Fruit fly (Drosophila melanogaster) whole organism, embryonic: Measurements from ENCODE around the gene CG33795.

ENCODE experiments used
- Abd-B ChIP-seq: fragments of 200-800 bp; sonication (Bioruptor generic); optimal IDR thresholded peaks from 2 replicates; lab custom pipeline; 2018; ENCODE audit warnings: missing biosample characterization, mild to moderate bottlenecking, missing genetic modification characterization, moderate library complexity
- Atf-2 ChIP-seq: fragments of 200-800 bp; sonication (Bioruptor generic); optimal IDR thresholded peaks from 2 replicates; lab custom pipeline; 2016; ENCODE audit warnings: missing biosample characterization, missing genetic modification characterization
- Atf3 ChIP-seq: fragments of 200-800 bp; sonication (Bioruptor generic); optimal IDR thresholded peaks from 3 replicates; lab custom pipeline; 2016; ENCODE audit warnings: missing biosample characterization, missing genetic modification characterization
- BtbVII ChIP-seq: fragments of 200-800 bp; sonication (Bioruptor generic); optimal IDR thresholded peaks from 3 replicates; lab custom pipeline; 2017; ENCODE audit warnings: missing biosample characterization, mild to moderate bottlenecking, missing genetic modification characterization
- CG10147 ChIP-seq: fragments of 200-800 bp; sonication (Bioruptor generic); optimal IDR thresholded peaks from 2 replicates; lab custom pipeline; 2019; ENCODE audit warnings: missing biosample characterization, mild to moderate bottlenecking, missing genetic modification characterization, moderate library complexity
- CG10979 ChIP-seq: fragments of 200-800 bp; sonication (Bioruptor generic); optimal IDR thresholded peaks from 2 replicates; lab custom pipeline; 2018; ENCODE audit warnings: missing biosample characterization, mild to moderate bottlenecking, missing genetic modification characterization, moderate library complexity
- CG11504 ChIP-seq: fragments of 200-800 bp; sonication (Bioruptor generic); optimal IDR thresholded peaks from 3 replicates; lab custom pipeline; 2019; ENCODE audit warnings: missing biosample characterization, mild to moderate bottlenecking, missing genetic modification characterization, moderate library complexity
- CG1233 ChIP-seq: fragments of 200-800 bp; sonication (Bioruptor generic); optimal IDR thresholded peaks from 4 replicates; lab custom pipeline; 2018; ENCODE audit warnings: missing biosample characterization, mild to moderate bottlenecking, missing genetic modification characterization
- CG13624 ChIP-seq: fragments of 200-800 bp; sonication (Bioruptor generic); optimal IDR thresholded peaks from 2 replicates; lab custom pipeline; 2016; ENCODE audit warnings: missing biosample characterization, missing genetic modification characterization
- CG15011 ChIP-seq: fragments of 200-800 bp; sonication (Bioruptor generic); optimal IDR thresholded peaks from 3 replicates; lab custom pipeline; 2018; ENCODE audit warnings: missing biosample characterization, mild to moderate bottlenecking, missing genetic modification characterization
- CG1529 ChIP-seq: fragments of 200-800 bp; sonication (Bioruptor generic); optimal IDR thresholded peaks from 3 replicates; lab custom pipeline; 2018; ENCODE audit warnings: missing biosample characterization, missing genetic modification characterization
- CG15514 ChIP-seq: fragments of 200-800 bp; sonication (Bioruptor generic); optimal IDR thresholded peaks from 3 replicates; lab custom pipeline; 2017; ENCODE audit warnings: missing biosample characterization, missing genetic modification characterization, mild to moderate bottlenecking, moderate library complexity, missing genetic modification reagents
- CG16813 ChIP-seq: fragments of 200-800 bp; sonication (Bioruptor generic); IDR thresholded peaks from 3 replicates; pipeline ENCODE4 v1.3.6; 2022; ENCODE audit warnings: missing biosample characterization, missing genetic modification characterization; ENCODE audit not compliant: partially characterized antibody
- CG16863 ChIP-seq: fragments of 200-800 bp; sonication (Bioruptor generic); optimal IDR thresholded peaks from 3 replicates; lab custom pipeline; 2016; ENCODE audit warnings: missing biosample characterization, missing genetic modification characterization
- CG1832 ChIP-seq: fragments of 200-800 bp; sonication (Bioruptor generic); optimal IDR thresholded peaks from 2 replicates; lab custom pipeline; 2017; ENCODE audit warnings: missing biosample characterization, mild to moderate bottlenecking, missing genetic modification characterization, inconsistent platforms
- CG18764 ChIP-seq: fragments of 200-800 bp; sonication (Bioruptor generic); optimal IDR thresholded peaks from 3 replicates; lab custom pipeline; 2016; ENCODE audit warnings: missing biosample characterization, missing genetic modification characterization
- CG2116 ChIP-seq: fragments of 200-800 bp; sonication (Bioruptor generic); optimal IDR thresholded peaks from 3 replicates; lab custom pipeline; 2018; ENCODE audit warnings: missing biosample characterization, mild to moderate bottlenecking, missing genetic modification characterization
- CG2678 ChIP-seq: fragments of 200-800 bp; sonication (Bioruptor generic); optimal IDR thresholded peaks from 3 replicates; lab custom pipeline; 2019; ENCODE audit warnings: missing biosample characterization, mild to moderate bottlenecking, missing genetic modification characterization, moderate library complexity
- CG2875 ChIP-seq: fragments of 200-800 bp; sonication (Bioruptor generic); optimal IDR thresholded peaks from 2 replicates; lab custom pipeline; 2017; ENCODE audit warnings: missing biosample characterization, mild to moderate bottlenecking, missing genetic modification characterization, missing genetic modification reagents
- CG30403 ChIP-seq: fragments of 200-800 bp; sonication (Bioruptor generic); optimal IDR thresholded peaks from 3 replicates; lab custom pipeline; 2016; ENCODE audit warnings: missing biosample characterization, missing genetic modification characterization
- CG33557 ChIP-seq: fragments of 200-800 bp; sonication (Bioruptor generic); optimal IDR thresholded peaks from 2 replicates; lab custom pipeline; 2019; ENCODE audit warnings: missing biosample characterization, mild to moderate bottlenecking, missing genetic modification characterization, moderate library complexity
- CG3995 ChIP-seq: fragments of 200-800 bp; sonication (Bioruptor generic); optimal IDR thresholded peaks from 3 replicates; lab custom pipeline; 2016; ENCODE audit warnings: missing biosample characterization, missing genetic modification characterization
- CG43689 ChIP-seq: fragments of 200-800 bp; sonication (Bioruptor generic); IDR thresholded peaks from 2 replicates; pipeline ENCODE4 v1.3.6; 2022; ENCODE audit warnings: missing biosample characterization, missing genetic modification characterization
- CG5180 ChIP-seq: fragments of 200-800 bp; sonication (Bioruptor generic); optimal IDR thresholded peaks from 3 replicates; lab custom pipeline; 2017; ENCODE audit warnings: missing biosample characterization, missing genetic modification characterization, mild to moderate bottlenecking, moderate library complexity, missing genetic modification reagents
- CG8281 ChIP-seq: fragments of 200-800 bp; sonication (Bioruptor generic); optimal IDR thresholded peaks from 2 replicates; lab custom pipeline; 2018; ENCODE audit warnings: missing biosample characterization, mild to moderate bottlenecking, missing genetic modification characterization, moderate library complexity
- CrebB ChIP-seq: fragments of 200-800 bp; sonication (Bioruptor generic); optimal IDR thresholded peaks from 3 replicates; lab custom pipeline; 2018; ENCODE audit warnings: missing biosample characterization, mild to moderate bottlenecking, missing genetic modification characterization
- D19B ChIP-seq: fragments of 200-800 bp; sonication (Bioruptor generic); optimal IDR thresholded peaks from 2 replicates; lab custom pipeline; 2017; ENCODE audit warnings: missing biosample characterization, mild to moderate bottlenecking, missing genetic modification characterization
- Hand ChIP-seq: fragments of 200-800 bp; sonication (Bioruptor generic); optimal IDR thresholded peaks from 2 replicates; lab custom pipeline; 2017; ENCODE audit warnings: mild to moderate bottlenecking, missing biosample characterization, missing genetic modification reagents, missing genetic modification characterization
- MTF-1 ChIP-seq: fragments of 200-800 bp; sonication (Bioruptor generic); optimal IDR thresholded peaks from 2 replicates; lab custom pipeline; 2018; ENCODE audit warnings: missing biosample characterization, mild to moderate bottlenecking, missing genetic modification characterization, borderline replicate concordance
- NK7.1 ChIP-seq: fragments of 200-800 bp; sonication (Bioruptor generic); optimal IDR thresholded peaks from 3 replicates; lab custom pipeline; 2016; ENCODE audit warnings: missing biosample characterization, missing genetic modification characterization
- PHDP ChIP-seq: fragments of 200-800 bp; sonication (Bioruptor generic); optimal IDR thresholded peaks from 3 replicates; lab custom pipeline; 2018; ENCODE audit warnings: missing biosample characterization, mild to moderate bottlenecking, missing genetic modification characterization, moderate library complexity
- Sox100B ChIP-seq: fragments of 200-800 bp; sonication (Bioruptor generic); optimal IDR thresholded peaks from 3 replicates; lab custom pipeline; 2018; ENCODE audit warnings: missing biosample characterization, mild to moderate bottlenecking, missing genetic modification characterization
- Usf ChIP-seq: fragments of 200-800 bp; sonication (Bioruptor generic); optimal IDR thresholded peaks from 2 replicates; lab custom pipeline; 2017; ENCODE audit warnings: missing genotype, missing biosample characterization, missing genetic modification characterization
- ab ChIP-seq: fragments of 200-800 bp; sonication (Bioruptor generic); optimal IDR thresholded peaks from 2 replicates; lab custom pipeline; 2016; ENCODE audit warnings: missing biosample characterization, missing genetic modification characterization
- amos ChIP-seq: fragments of 200-800 bp; sonication (Bioruptor generic); IDR thresholded peaks from 2 replicates; pipeline ENCODE4 v1.3.6; 2022; ENCODE audit warnings: missing biosample characterization, missing genetic modification characterization; ENCODE audit not compliant: partially characterized antibody
- bab2 ChIP-seq: fragments of 200-800 bp; sonication (Bioruptor generic); optimal IDR thresholded peaks from 2 replicates; lab custom pipeline; 2016; ENCODE audit warnings: missing biosample characterization, missing genetic modification characterization
- bcd ChIP-seq: fragments of 200-800 bp; sonication (Bioruptor generic); optimal IDR thresholded peaks from 2 replicates; lab custom pipeline; 2017; ENCODE audit warnings: missing biosample characterization, mild to moderate bottlenecking, missing genetic modification characterization
- bsh ChIP-seq, 2 experiments: fragments of 200-800 bp; sonication (Bioruptor generic); optimal IDR thresholded peaks; 2 replicates each; lab custom pipeline; 2017 to 2018; ENCODE audit warnings: mild to moderate bottlenecking in 2 of 2, missing biosample characterization in 2 of 2, missing genetic modification characterization in 2 of 2, moderate library complexity in 1 of 2
- caup ChIP-seq: fragments of 200-800 bp; sonication (Bioruptor generic); optimal IDR thresholded peaks from 3 replicates; lab custom pipeline; 2017; ENCODE audit warnings: missing biosample characterization, mild to moderate bottlenecking, missing genetic modification characterization, moderate library complexity; ENCODE audit not compliant: severe bottlenecking
- lilli ChIP-seq: fragments of 200-800 bp; sonication (Bioruptor generic); optimal IDR thresholded peaks from 3 replicates; lab custom pipeline; 2016; ENCODE audit warnings: missing biosample characterization, missing genetic modification characterization
- mld ChIP-seq: fragments of 200-800 bp; sonication (Bioruptor generic); IDR thresholded peaks from 3 replicates; pipeline ENCODE4 v1.3.6; 2022; ENCODE audit warnings: missing biosample characterization, missing genetic modification characterization; ENCODE audit not compliant: partially characterized antibody
- otp ChIP-seq: fragments of 200-800 bp; sonication (Bioruptor generic); IDR thresholded peaks from 3 replicates; pipeline ENCODE4, ENCODE4 v1.3.6; 2022; ENCODE audit warnings: missing biosample characterization, missing genetic modification characterization
- rib ChIP-seq: fragments of 200-800 bp; sonication (Bioruptor generic); IDR thresholded peaks from 2 replicates; pipeline ENCODE4 v1.3.6; 2022; ENCODE audit warnings: missing biosample characterization, missing genetic modification characterization
- schlank ChIP-seq: fragments of 200-800 bp; sonication (Bioruptor generic); optimal IDR thresholded peaks from 2 replicates; lab custom pipeline; 2018; ENCODE audit warnings: missing biosample characterization, mild to moderate bottlenecking, missing genetic modification characterization
- sd ChIP-seq: fragments of 200-800 bp; sonication (Bioruptor generic); optimal IDR thresholded peaks from 3 replicates; lab custom pipeline; 2018; ENCODE audit warnings: missing biosample characterization, mild to moderate bottlenecking, missing genetic modification characterization, moderate library complexity
- seq ChIP-seq: fragments of 200-800 bp; sonication (Bioruptor generic); IDR thresholded peaks from 2 replicates; pipeline ENCODE4 v1.3.6; 2022; ENCODE audit warnings: missing biosample characterization, missing genetic modification characterization
- sima ChIP-seq: fragments of 200-800 bp; sonication (Bioruptor generic); optimal IDR thresholded peaks from 2 replicates; lab custom pipeline; 2016; ENCODE audit warnings: missing biosample characterization, missing genetic modification characterization
- vvl ChIP-seq: fragments of 200-800 bp; sonication (Bioruptor generic); IDR thresholded peaks from 2 replicates; pipeline ENCODE4 v1.3.6; 2022; ENCODE audit warnings: missing biosample characterization, missing genetic modification characterization

Gene CG33795

dm6 chr3L:16149418-16150160, 21.6 kb downstream of the CG33795 start (continued):
- TF ChIP-seq CG10147 (GFP tag; lab: Kevin White, UChicago), result peak; percentile 43
- no peak for TF ChIP-seq CG33557 (GFP tag; lab: Kevin White, UChicago)
- no peak for TF ChIP-seq CG18764 (GFP tag; lab: Kevin White, UChicago)
- TF ChIP-seq vvl (GFP tag; lab: Robert Waterston, UW), result 0 out of 2 replicates have a peak, but pooled peaks have one; percentile 25
- peak; percentile 17 for TF ChIP-seq PHDP
- no peak for TF ChIP-seq CG13624 (GFP tag; lab: Kevin White, UChicago)
- TF ChIP-seq CG16813, result no peak
- no peak for TF ChIP-seq CG43689 (GFP tag; lab: Robert Waterston, UW)
- no peak for TF ChIP-seq bsh (GFP tag; optimal IDR thresholded peaks at IDR 0.05; lab: Kevin White, UChicago)
- TF ChIP-seq bcd (GFP tag; lab: Kevin White, UChicago), result peak; percentile 29
- no peak for TF ChIP-seq sima (GFP tag; lab: Kevin White, UChicago)
- TF ChIP-seq bab2, result no peak
- TF ChIP-seq CG8281 (tag; lab: Kevin White, UChicago), result no peak
- TF ChIP-seq D19B (GFP tag; lab: Kevin White, UChicago), result peak; percentile 98
- TF ChIP-seq Atf-2, result peak; percentile 22
- TF ChIP-seq CG1529 (GFP tag; lab: Kevin White, UChicago), result no peak
- peak; percentile 33 for TF ChIP-seq lilli (GFP tag; lab: Kevin White, UChicago)
- TF ChIP-seq CG3995 (GFP tag; lab: Kevin White, UChicago), result no peak
- no peak for TF ChIP-seq CG5180 (GFP tag; lab: Kevin White, UChicago)
- no peak for TF ChIP-seq ab (GFP tag; lab: Kevin White, UChicago)
- TF ChIP-seq schlank, result no peak
- peak; percentile 28 for TF ChIP-seq sd
- TF ChIP-seq Atf3 (GFP tag; lab: Kevin White, UChicago), result no peak
- peak; percentile 46 for TF ChIP-seq CG30403 (GFP tag; lab: Kevin White, UChicago)
- no peak for TF ChIP-seq CrebB (tag; lab: Kevin White, UChicago)
- peak; percentile 47 for TF ChIP-seq CG2678
- no peak for TF ChIP-seq NK7.1 (GFP tag; lab: Kevin White, UChicago)
- no peak for TF ChIP-seq CG2116
- TF ChIP-seq mld (GFP tag; lab: Robert Waterston, UW), result no peak
- 0 out of 2 replicates have a peak, but pooled peaks have one; percentile 26 for TF ChIP-seq seq (GFP tag; lab: Robert Waterston, UW)
- TF ChIP-seq amos (GFP tag; lab: Robert Waterston, UW), result no peak
- peak; percentile 24 for TF ChIP-seq BtbVII (GFP tag; lab: Kevin White, UChicago)
- peak; percentile 24 for TF ChIP-seq CG16863 (GFP tag; lab: Kevin White, UChicago)
- TF ChIP-seq CG11504 (tag; lab: Kevin White, UChicago), result peak; percentile 44
- TF ChIP-seq caup (GFP tag; lab: Kevin White, UChicago), result peak; percentile 11
- no peak for TF ChIP-seq CG2875 (GFP tag; lab: Kevin White, UChicago)
- peak; percentile 22 for TF ChIP-seq CG15011 (GFP tag; lab: Kevin White, UChicago)
- no peak for TF ChIP-seq MTF-1 (GFP tag; lab: Kevin White, UChicago)
- no peak for TF ChIP-seq CG15514 (GFP tag; lab: Kevin White, UChicago)
- no peak for TF ChIP-seq otp (GFP tag; lab: Robert Waterston, UW)
- TF ChIP-seq CG1832, result peak; percentile 36
- TF ChIP-seq rib (GFP tag; lab: Robert Waterston, UW), result no peak
- TF ChIP-seq Abd-B (GFP tag; lab: Kevin White, UChicago), result no peak
- no peak for TF ChIP-seq Usf (GFP tag; lab: Kevin White, UChicago)
- no peak for TF ChIP-seq CG10979 (tag; lab: Kevin White, UChicago)
- no peak for TF ChIP-seq Hand (GFP tag; lab: Kevin White, UChicago)
- no peak for TF ChIP-seq Sox100B
- no peak for TF ChIP-seq CG1233 (GFP tag; lab: Kevin White, UChicago)
